Worm (Caenorhabditis elegans) whole organism, young adult: ENCODE results near the gene elks-1.

Experiments used
- B0336.3 ChIP-seq: fragments of 200-800 bp; sonication (Bioruptor generic); IDR thresholded peaks from 2 replicates; pipeline ENCODE4 v1.3.6; 2022; ENCODE audit warnings: missing genetic modification characterization, missing compliant biosample characterization
- D2030.7 ChIP-seq: fragments of 200-800 bp; sonication (Bioruptor generic); IDR thresholded peaks from 2 replicates; pipeline ENCODE4 v1.3.6; 2022; ENCODE audit warnings: missing genetic modification reagents, missing genetic modification characterization, missing compliant biosample characterization
- F57A8.1 ChIP-seq: fragments of 200-800 bp; sonication (Bioruptor generic); optimal IDR thresholded peaks from 2 replicates; lab custom pipeline; 2018; ENCODE audit warnings: mild to moderate bottlenecking, missing genetic modification characterization, moderate library complexity, missing compliant biosample characterization
- K11D2.4 ChIP-seq: fragments of 200-800 bp; sonication (Bioruptor generic); IDR thresholded peaks from 2 replicates; pipeline ENCODE4 v1.3.6; 2022; ENCODE audit warnings: missing genetic modification reagents, missing genetic modification characterization, missing compliant biosample characterization
- T26A5.8 ChIP-seq: sonication (generic microtip); optimal IDR thresholded peaks from 2 replicates; lab custom pipeline; 2016; ENCODE audit warnings: missing genetic modification characterization, missing compliant biosample characterization
- Y53G8AR.9 ChIP-seq: fragments of 200-800 bp; sonication (Bioruptor generic); conservative IDR thresholded peaks from 2 replicates; pipeline ENCODE4 v1.3.6; 2022; ENCODE audit warnings: missing genetic modification reagents, missing genetic modification characterization, missing compliant biosample characterization
- Y67H2A.10 ChIP-seq: fragments of 200-800 bp; sonication (Bioruptor generic); conservative IDR thresholded peaks from 2 replicates; pipeline ENCODE4 v1.3.6; 2022; ENCODE audit warnings: missing genetic modification reagents, missing genetic modification characterization, missing compliant biosample characterization
- Y79H2A.3 ChIP-seq: fragments of 200-800 bp; sonication (Bioruptor generic); conservative IDR thresholded peaks from 2 replicates; pipeline ENCODE4 v1.3.6; 2022; ENCODE audit warnings: missing genetic modification reagents, missing genetic modification characterization, missing compliant biosample characterization
- Y95B8A.8 ChIP-seq: fragments of 200-800 bp; sonication (Bioruptor generic); IDR thresholded peaks from 2 replicates; pipeline ENCODE4 v1.3.6; 2022; ENCODE audit warnings: missing genetic modification reagents, missing genetic modification characterization, missing compliant biosample characterization
- ZK185.1 ChIP-seq: sonication (generic microtip); optimal IDR thresholded peaks from 2 replicates; lab custom pipeline; 2016; ENCODE audit warnings: mild to moderate bottlenecking, missing genetic modification characterization, missing compliant biosample characterization; ENCODE audit not compliant: poor library complexity, severe bottlenecking
- akir-1 ChIP-seq: fragments of 200-800 bp; sonication (Bioruptor generic); optimal IDR thresholded peaks from 2 replicates; lab custom pipeline; 2018; ENCODE audit warnings: mild to moderate bottlenecking, missing genetic modification characterization, moderate library complexity, missing compliant biosample characterization
- ama-1 ChIP-seq, 3 experiments: fragments of 150-350 bp in 1 of 3; sonication (generic microtip) in 2 of 3; optimal IDR thresholded peaks; 2 replicates each; lab custom pipeline; 2014 to 2018; ENCODE audit warnings: missing biosample characterization in 2 of 3, missing genetic modification characterization in 2 of 3, missing genetic modification reagents in 2 of 3
- aptf-2 ChIP-seq: fragments of 200-800 bp; sonication (Bioruptor generic); conservative IDR thresholded peaks from 2 replicates; pipeline ENCODE4 v1.3.6; 2022; ENCODE audit warnings: missing genetic modification reagents, missing genetic modification characterization, missing compliant biosample characterization
- attf-6 ChIP-seq: fragments of 200-800 bp; sonication (Bioruptor generic); IDR thresholded peaks from 2 replicates; pipeline ENCODE4 v1.3.6; 2022; ENCODE audit warnings: missing genetic modification reagents, missing genetic modification characterization, missing compliant biosample characterization
- bed-1 ChIP-seq: fragments of 200-800 bp; sonication (Bioruptor generic); IDR thresholded peaks from 2 replicates; pipeline ENCODE4 v1.3.6; 2022; ENCODE audit warnings: missing genetic modification reagents, missing genetic modification characterization, missing compliant biosample characterization
- cebp-1 ChIP-seq, 2 experiments: fragments of 200-800 bp in 1 of 2; sonication (Bioruptor generic) in 1 of 2; sonication (generic microtip) in 1 of 2; IDR thresholded peaks in 1 of 2; optimal IDR thresholded peaks in 1 of 2; 2 replicates each; pipeline versions ENCODE4 v1.3.6 to Lab custom; 2017 to 2022; ENCODE audit warnings: missing compliant biosample characterization in 2 of 2, missing genetic modification characterization in 2 of 2, mild to moderate bottlenecking in 1 of 2, missing genetic modification reagents in 1 of 2, moderate library complexity in 1 of 2
- ceh-100 ChIP-seq: fragments of 200-800 bp; sonication (Bioruptor generic); IDR thresholded peaks from 2 replicates; pipeline ENCODE4 v1.3.6; 2022; ENCODE audit warnings: missing genetic modification reagents, missing genetic modification characterization, missing compliant biosample characterization
- ceh-58 ChIP-seq: fragments of 200-800 bp; sonication (Bioruptor generic); IDR thresholded peaks from 2 replicates; pipeline ENCODE4 v1.3.6; 2022; ENCODE audit warnings: missing genetic modification characterization, missing compliant biosample characterization
- die-1 ChIP-seq: sonication (generic microtip); optimal IDR thresholded peaks from 2 replicates; lab custom pipeline; 2016; ENCODE audit warnings: missing genotype, mild to moderate bottlenecking, missing genetic modification characterization, missing compliant biosample characterization
- dpff-1 ChIP-seq: sonication (generic microtip); optimal IDR thresholded peaks from 2 replicates; lab custom pipeline; 2017; ENCODE audit warnings: mild to moderate bottlenecking, missing genetic modification characterization, missing compliant biosample characterization
- dpl-1 ChIP-seq: fragments of 150-350 bp; optimal IDR thresholded peaks from 2 replicates; lab custom pipeline; 2014; ENCODE audit warnings: missing biosample characterization, missing genetic modification reagents, missing genetic modification characterization
- efl-1 ChIP-seq: fragments of 150-350 bp; optimal IDR thresholded peaks from 2 replicates; lab custom pipeline; 2014; ENCODE audit warnings: missing biosample characterization, missing genetic modification reagents, missing genetic modification characterization
- egl-44 ChIP-seq: fragments of 200-800 bp; sonication (Bioruptor generic); IDR thresholded peaks from 2 replicates; pipeline ENCODE4 v1.3.6; 2022; ENCODE audit warnings: missing genetic modification reagents, missing genetic modification characterization, missing compliant biosample characterization
- ets-4 ChIP-seq: fragments of 200-800 bp; sonication (Bioruptor generic); optimal IDR thresholded peaks from 2 replicates; lab custom pipeline; 2018; ENCODE audit warnings: mild to moderate bottlenecking, missing genetic modification characterization, missing compliant biosample characterization
- fkh-3 ChIP-seq: sonication (generic microtip); optimal IDR thresholded peaks from 2 replicates; lab custom pipeline; 2016; ENCODE audit warnings: mild to moderate bottlenecking, missing genetic modification characterization, missing compliant biosample characterization
- him-1 ChIP-seq: sonication (generic microtip); optimal IDR thresholded peaks from 2 replicates; lab custom pipeline; 2016; ENCODE audit warnings: missing genotype, missing genetic modification reagents, missing genetic modification characterization, missing compliant biosample characterization
- hmg-1.2 ChIP-seq: fragments of 200-800 bp; sonication (Bioruptor generic); IDR thresholded peaks from 2 replicates; pipeline ENCODE4 v1.3.6; 2022; ENCODE audit warnings: missing genetic modification reagents, missing genetic modification characterization, missing compliant biosample characterization
- lir-1 ChIP-seq: fragments of 200-800 bp; sonication (Bioruptor generic); conservative IDR thresholded peaks from 2 replicates; pipeline ENCODE4 v1.3.6; 2022; ENCODE audit warnings: missing genetic modification reagents, missing genetic modification characterization, missing compliant biosample characterization
- madf-10 ChIP-seq: sonication (generic microtip); optimal IDR thresholded peaks from 2 replicates; lab custom pipeline; 2016; ENCODE audit warnings: mild to moderate bottlenecking, missing genetic modification characterization, missing compliant biosample characterization
- madf-6 ChIP-seq: fragments of 200-800 bp; sonication (Bioruptor generic); IDR thresholded peaks from 2 replicates; pipeline ENCODE4 v1.3.6; 2022; ENCODE audit warnings: missing genetic modification reagents, missing genetic modification characterization, missing compliant biosample characterization
- mcd-1 ChIP-seq: fragments of 200-800 bp; sonication (Bioruptor generic); IDR thresholded peaks from 2 replicates; pipeline ENCODE4 v1.3.6; 2022; ENCODE audit warnings: missing genetic modification reagents, missing genetic modification characterization, missing compliant biosample characterization
- mxl-1 ChIP-seq: sonication (generic microtip); optimal IDR thresholded peaks from 2 replicates; lab custom pipeline; 2016; ENCODE audit warnings: missing genetic modification characterization, missing compliant biosample characterization
- nhr-179 ChIP-seq: sonication (generic microtip); optimal IDR thresholded peaks from 2 replicates; lab custom pipeline; 2016; ENCODE audit warnings: mild to moderate bottlenecking, missing genetic modification characterization, missing compliant biosample characterization
- nhr-80 ChIP-seq: sonication (generic microtip); optimal IDR thresholded peaks from 2 replicates; lab custom pipeline; 2016; ENCODE audit warnings: missing genetic modification characterization, missing compliant biosample characterization
- nhr-90 ChIP-seq: sonication (generic microtip); optimal IDR thresholded peaks from 2 replicates; lab custom pipeline; 2016; ENCODE audit warnings: missing genotype, mild to moderate bottlenecking, missing genetic modification characterization, missing compliant biosample characterization
- rcor-1 ChIP-seq: fragments of 200-800 bp; sonication (Bioruptor generic); IDR thresholded peaks from 2 replicates; pipeline ENCODE4 v1.3.6; 2022; ENCODE audit warnings: missing genetic modification reagents, missing genetic modification characterization, missing compliant biosample characterization
- rpc-1 ChIP-seq, 2 experiments: fragments of 150-350 bp in 1 of 2; sonication (generic microtip) in 1 of 2; optimal IDR thresholded peaks; 2 replicates each; lab custom pipeline; 2014 to 2018; ENCODE audit warnings: missing biosample characterization in 1 of 2, missing genetic modification characterization in 1 of 2, missing genetic modification reagents in 1 of 2, missing genotype in 1 of 2
- snpc-1.1 ChIP-seq: sonication (generic microtip); optimal IDR thresholded peaks from 2 replicates; lab custom pipeline; 2017; ENCODE audit warnings: missing genetic modification characterization, mild to moderate bottlenecking, missing compliant biosample characterization, antibody characterized with exemption, moderate library complexity, missing genotype, missing genetic modification reagents; ENCODE audit not compliant: insufficient read depth
- snpc-4 ChIP-seq, 5 experiments: fragments of 150-350 bp in 1 of 5; sonication (generic microtip) in 4 of 5; optimal IDR thresholded peaks; 2 replicates each; lab custom pipeline; 2014 to 2018; ENCODE audit warnings: missing genetic modification characterization in 5 of 5, missing biosample characterization in 3 of 5, antibody characterized with exemption in 2 of 5, mild to moderate bottlenecking in 2 of 5, missing compliant biosample characterization in 2 of 5, missing genotype in 2 of 5, moderate library complexity in 2 of 5, missing genetic modification reagents in 1 of 5
- somi-1 ChIP-seq: fragments of 200-800 bp; sonication (Bioruptor generic); optimal IDR thresholded peaks from 2 replicates; lab custom pipeline; 2018; ENCODE audit warnings: mild to moderate bottlenecking, missing genetic modification characterization, missing compliant biosample characterization
- sptf-2 ChIP-seq: fragments of 200-800 bp; sonication (Bioruptor generic); optimal IDR thresholded peaks from 2 replicates; lab custom pipeline; 2018; ENCODE audit warnings: mild to moderate bottlenecking, missing genetic modification characterization, missing compliant biosample characterization
- tbp1 ChIP-seq: fragments of 200-800 bp; sonication (Bioruptor generic); optimal IDR thresholded peaks from 2 replicates; lab custom pipeline; 2018; ENCODE audit warnings: mild to moderate bottlenecking, missing genetic modification characterization, missing compliant biosample characterization
- xnd-1 ChIP-seq: sonication (generic microtip); optimal IDR thresholded peaks from 2 replicates; lab custom pipeline; 2016; ENCODE audit warnings: missing genotype, missing genetic modification reagents, missing genetic modification characterization, missing compliant biosample characterization
- ztf-22 ChIP-seq: fragments of 200-800 bp; sonication (Bioruptor generic); optimal IDR thresholded peaks from 2 replicates; lab custom pipeline; 2018; ENCODE audit warnings: mild to moderate bottlenecking, missing genetic modification characterization, moderate library complexity, missing compliant biosample characterization
- ztf-25 ChIP-seq: fragments of 200-800 bp; sonication (Bioruptor generic); IDR thresholded peaks from 2 replicates; pipeline ENCODE4 v1.3.6; 2022; ENCODE audit warnings: missing genetic modification reagents, missing genetic modification characterization, missing compliant biosample characterization
- ztf-26 ChIP-seq: sonication (generic microtip); optimal IDR thresholded peaks from 2 replicates; lab custom pipeline; 2017; ENCODE audit warnings: missing genetic modification characterization, missing compliant biosample characterization
- ztf-3 ChIP-seq: fragments of 200-800 bp; sonication (Bioruptor generic); optimal IDR thresholded peaks from 2 replicates; lab custom pipeline; 2018; ENCODE audit warnings: mild to moderate bottlenecking, missing genetic modification characterization, missing compliant biosample characterization

The elks-1 gene

DNA sequence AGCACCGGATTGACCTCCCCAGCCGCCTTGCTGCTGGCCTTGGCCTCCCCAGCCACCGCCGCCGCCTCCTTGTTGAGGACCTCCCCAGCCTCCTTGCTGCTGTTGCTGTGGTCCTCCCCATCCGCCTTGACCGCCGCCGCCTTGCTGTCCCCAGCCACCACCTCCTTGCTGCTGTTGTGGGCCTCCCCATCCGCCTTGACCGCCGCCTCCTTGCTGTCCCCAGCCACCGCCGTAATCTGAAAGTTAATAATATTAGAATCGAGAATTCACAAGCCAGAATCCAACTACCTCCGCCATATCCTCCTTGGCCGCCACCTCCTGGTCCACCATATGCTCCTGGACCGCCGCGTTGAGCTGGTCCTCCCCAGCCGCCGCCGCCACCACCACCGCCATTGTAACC lies 12.6 kb downstream of the elks-1 start (continued):
- no peak for TF ChIP-seq dpff-1
- TF ChIP-seq hmg-1.2 (GFP tag; lab: Robert Waterston, UW) = no peak
- no peak for TF ChIP-seq efl-1 (GFP tag; lab: Kevin White, UChicago)
- TF ChIP-seq madf-6 (GFP tag; lab: Robert Waterston, UW) = peak; percentile 35
- peak; percentile 42 for TF ChIP-seq somi-1 (GFP tag; lab: Kevin White, UChicago)
- no peak for TF ChIP-seq snpc-1.1
- no peak for TF ChIP-seq sptf-2 (GFP tag; lab: Kevin White, UChicago)
- no peak for TF ChIP-seq nhr-179 (tag; lab: Kevin White, UChicago)
- no peak for TF ChIP-seq lir-1 (GFP tag; lab: Robert Waterston, UW)
- TF ChIP-seq ceh-100 (GFP tag; lab: Robert Waterston, UW) = no peak
- TF ChIP-seq ceh-58 = no peak
- 0 out of 2 replicates have a peak, but pooled peaks have one; percentile 10 for TF ChIP-seq Y53G8AR.9 (GFP tag; lab: Robert Waterston, UW)
- no peak for TF ChIP-seq mxl-1
- TF ChIP-seq Y79H2A.3 (GFP tag; lab: Robert Waterston, UW) = no peak
- no peak for TF ChIP-seq madf-10 (tag; lab: Kevin White, UChicago)
- no peak for TF ChIP-seq T26A5.8
- TF ChIP-seq ztf-25 = 0 out of 2 replicates have a peak, but pooled peaks have one; percentile 4
- TF ChIP-seq cebp-1 (GFP tag; IDR thresholded peaks at IDR 0.05; lab: Robert Waterston, UW) = no peak
- TF ChIP-seq cebp-1 (tag; optimal IDR thresholded peaks at IDR 0.05; lab: Kevin White, UChicago) = no peak
- no peak for TF ChIP-seq F57A8.1 (GFP tag; lab: Kevin White, UChicago)
- TF ChIP-seq xnd-1 (tag; lab: Kevin White, UChicago) = no peak
- no peak for TF ChIP-seq rpc-1 (optimal IDR thresholded peaks at IDR 0.05; lab: Kevin White, UChicago)
- no peak for TF ChIP-seq rpc-1 (tag; optimal IDR thresholded peaks at IDR 0.05; lab: Kevin White, UChicago)
- TF ChIP-seq aptf-2 (GFP tag; lab: Robert Waterston, UW) = no peak
- no peak for TF ChIP-seq Y67H2A.10 (GFP tag; lab: Robert Waterston, UW)
- no peak for TF ChIP-seq ztf-3 (GFP tag; lab: Kevin White, UChicago)
- peak; percentile 55; the same call in 1 of the 2 replicates for TF ChIP-seq mcd-1
- TF ChIP-seq attf-6 (GFP tag; lab: Robert Waterston, UW) = peak; percentile 8; the same call in 1 of the 2 replicates
- no peak for TF ChIP-seq B0336.3
- no peak for TF ChIP-seq nhr-90
- peak; percentile 32; the same call in 1 of the 2 replicates for TF ChIP-seq K11D2.4

DNA sequence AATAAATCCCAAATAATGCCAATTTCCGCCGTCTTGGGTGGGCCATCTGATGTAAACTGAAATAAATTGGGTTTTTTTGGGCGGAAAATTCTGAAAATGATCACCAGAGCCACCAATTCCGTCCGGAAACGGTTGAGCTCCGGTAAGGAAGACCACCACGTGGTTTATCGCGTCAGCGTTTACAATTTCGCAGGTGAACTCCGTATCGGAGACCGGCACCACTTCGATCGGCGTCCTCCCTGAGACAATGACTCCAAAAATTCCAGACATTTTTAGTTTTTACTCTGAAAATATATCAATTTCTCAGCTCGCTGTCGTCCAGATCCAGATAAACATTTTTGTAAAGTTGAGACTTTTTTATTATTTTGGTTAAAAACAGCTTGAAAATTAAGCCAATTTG lies 13.2 kb downstream of the elks-1 start, which contains the start of gene F42A6.6:
Gene F42A6.6 (minus strand): TSS at position 289 of the 400 bp plus-strand sequence.
- TF ChIP-seq tbp1 (GFP tag; lab: Kevin White, UChicago) (peak; percentile 58), nhr-80 (tag; lab: Kevin White, UChicago) (no peak), ztf-22 (GFP tag; lab: Kevin White, UChicago) (peak; percentile 23), snpc-4 (GFP tag; optimal IDR thresholded peaks at IDR 0.05; lab: Kevin White, UChicago) (peak; percentile 29), snpc-4 (tag; optimal IDR thresholded peaks at IDR 0.05; lab: Kevin White, UChicago) (peak in 2 of 4 experiments; percentile 55 to 68), mxl-1 (no peak), rcor-1 (GFP tag; lab: Robert Waterston, UW) (peak; percentile 75), snpc-1.1 (no peak), bed-1 (GFP tag; lab: Robert Waterston, UW) (no peak), egl-44 (GFP tag; lab: Robert Waterston, UW) (no peak), fkh-3 (tag; lab: Kevin White, UChicago) (peak; percentile 87), Y95B8A.8 (GFP tag; lab: Robert Waterston, UW) (no peak; the same call in 1 of the 2 replicates), ets-4 (GFP tag; lab: Kevin White, UChicago) (peak; percentile 22), ztf-26 (tag; lab: Kevin White, UChicago) (peak; percentile 25), ama-1 (optimal IDR thresholded peaks at IDR 0.05; lab: Kevin White, UChicago) (no peak), ama-1 (GFP tag; optimal IDR thresholded peaks at IDR 0.05; lab: Kevin White, UChicago) (peak; percentile 16 to 77), D2030.7 (GFP tag; lab: Robert Waterston, UW) (peak; percentile 20; the same call in 1 of the 2 replicates), akir-1 (GFP tag; lab: Kevin White, UChicago) (no peak), him-1 (peak; percentile 15), T26A5.8 (peak; percentile 94), dpl-1 (GFP tag; lab: Kevin White, UChicago) (no peak), die-1 (tag; lab: Kevin White, UChicago) (peak; percentile 77), ZK185.1 (no peak)
